Fruit fly (Drosophila melanogaster) S2 (cell line): ENCODE results near the gene ebd1.

Experiments
- CG8478 ChIP-seq: fragments of >200 bp; optimal IDR thresholded peaks from 2 replicates; lab custom pipeline; 2018
- CTCF ChIP-seq, 2 experiments: fragments of >200 bp; optimal IDR thresholded peaks; 2 replicates each; lab custom pipeline; 2018

DNA sequence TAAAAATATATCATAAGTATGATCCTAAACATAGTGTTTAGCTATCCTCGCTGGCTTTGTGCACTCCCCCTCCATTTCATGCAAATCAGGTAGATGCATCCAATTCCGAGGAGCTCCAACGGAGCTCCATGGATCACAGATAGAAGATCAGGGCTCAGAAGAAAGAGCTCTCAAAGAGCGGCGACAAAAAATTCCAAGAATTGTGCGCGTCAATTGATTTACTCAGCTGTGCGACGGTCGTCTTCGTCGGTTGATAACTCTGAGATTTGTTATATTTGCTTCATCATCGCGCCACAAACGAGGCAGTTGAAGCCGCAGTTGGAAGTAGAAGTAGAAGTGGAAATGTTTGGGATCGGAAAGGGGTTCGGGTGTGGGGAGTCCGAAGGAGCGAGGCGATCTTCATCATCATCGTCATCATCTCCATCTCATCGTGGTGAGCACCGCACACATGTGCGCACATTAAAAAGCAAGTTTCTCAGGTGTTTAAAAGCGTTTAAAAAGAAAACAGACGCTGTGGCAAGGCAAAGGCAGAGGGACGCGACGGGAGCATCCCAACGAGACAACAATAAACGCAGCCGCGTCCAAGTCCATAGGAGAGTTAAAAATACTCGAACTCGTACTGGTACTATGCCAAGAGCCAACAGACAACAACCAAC, 48.0 kb upstream of the ebd1 start:
- TF ChIP-seq CG8478 (lab: Kevin White, UChicago) (no peak), CTCF (optimal IDR thresholded peaks at IDR 0.05; lab: Kevin White, UChicago) (no peak)
